Worm (Caenorhabditis elegans): ENCODE measurements around the gene C04E6.8.

C04E6.8 gene

ce11 chrV:5833531-5833930, 50.1 kb downstream of the C04E6.8 start, which contains the start of gene srh-76:
TSS of gene srh-76 (plus strand) at chrV:5833831.
- no peak for TF ChIP-seq unc-62 (GFP tag; optimal IDR thresholded peaks at IDR 0.05)
- no peak for TF ChIP-seq elt-3 (tag; optimal IDR thresholded peaks at IDR 0.05)
- no peak for TF ChIP-seq zip-8 (tag; optimal IDR thresholded peaks at IDR 0.05)
- no peak for TF ChIP-seq cnd-1 (tag; optimal IDR thresholded peaks at IDR 0.05)
- TF ChIP-seq lin-13 (tag; optimal IDR thresholded peaks at IDR 0.05), result no peak
- no peak for TF ChIP-seq blmp-1 (tag; optimal IDR thresholded peaks at IDR 0.05)
- no peak for TF ChIP-seq unc-39 (tag; optimal IDR thresholded peaks at IDR 0.05)
- no peak for TF ChIP-seq ceh-39 (tag; optimal IDR thresholded peaks at IDR 0.05)
- no peak for TF ChIP-seq mep-1 (tag; optimal IDR thresholded peaks at IDR 0.05)
- TF ChIP-seq elt-1 (tag; optimal IDR thresholded peaks at IDR 0.05; ENCODE audit: borderline replicate concordance, insufficient read depth), result no peak
- TF ChIP-seq mab-5 (tag; optimal IDR thresholded peaks at IDR 0.05), result no peak
- TF ChIP-seq hlh-1 (tag; optimal IDR thresholded peaks at IDR 0.05), result no peak
- no peak for TF ChIP-seq flh-1 (GFP tag; optimal IDR thresholded peaks at IDR 0.05)
- TF ChIP-seq drap-1 (GFP tag; optimal IDR thresholded peaks at IDR 0.05), result no peak
- TF ChIP-seq unc-120 (tag; optimal IDR thresholded peaks at IDR 0.05; ENCODE audit: poor library complexity, severe bottlenecking), result no peak
- TF ChIP-seq ceh-83 (GFP tag; optimal IDR thresholded peaks at IDR 0.05), result no peak
- no peak for TF ChIP-seq lin-32 (GFP tag; optimal IDR thresholded peaks at IDR 0.05)
- no peak for TF ChIP-seq lsy-2 (tag; optimal IDR thresholded peaks at IDR 0.05)
- no peak for TF ChIP-seq pha-4 (tag; optimal IDR thresholded peaks at IDR 0.05)

- no peak for TF ChIP-seq ztf-11 (tag; optimal IDR thresholded peaks at IDR 0.05)
- no peak for TF ChIP-seq flh-1 (GFP tag; optimal IDR thresholded peaks at IDR 0.05)
Measured at ce11 chrV:5832799-5833198, 50.8 kb downstream of the C04E6.8 start.
